Worm (Caenorhabditis elegans) whole organism, midembryonic: ENCODE measurements around the gene ZK899.5.
"Not testable (repeated sequence)": the region's sequence is repeated elsewhere in the genome, so short reads cannot be mapped to it uniquely, and the experiment has no call there.

Experiments
- T22C8.4 ChIP-seq: fragments of 200-800 bp; sonication (Bioruptor generic); IDR thresholded peaks from 2 replicates; pipeline ENCODE4 v1.3.6; 2022; ENCODE audit warnings: missing genetic modification characterization, missing compliant biosample characterization
- cog-1 ChIP-seq: sonication (generic microtip); optimal IDR thresholded peaks from 2 replicates; lab custom pipeline; 2016; ENCODE audit warnings: missing genetic modification characterization, missing compliant biosample characterization
- flt-1 ChIP-seq: fragments of 200-800 bp; sonication (Bioruptor generic); IDR thresholded peaks from 2 replicates; pipeline ENCODE4 v1.3.6; 2022; ENCODE audit warnings: missing genetic modification characterization, missing compliant biosample characterization
- klf-2 ChIP-seq: fragments of 200-800 bp; sonication (Bioruptor generic); conservative IDR thresholded peaks from 2 replicates; pipeline ENCODE4 v1.3.6; 2022; ENCODE audit warnings: missing genetic modification reagents, missing genetic modification characterization, missing compliant biosample characterization
- med-1 ChIP-seq: sonication (generic microtip); optimal IDR thresholded peaks from 2 replicates; lab custom pipeline; 2017; ENCODE audit warnings: missing genetic modification characterization, mild to moderate bottlenecking, missing compliant biosample characterization, antibody characterized with exemption, missing genetic modification reagents; ENCODE audit not compliant: insufficient read depth
- ref-1 ChIP-seq: fragments of 200-800 bp; sonication (Bioruptor generic); conservative IDR thresholded peaks from 2 replicates; pipeline ENCODE4 v1.3.6; 2022; ENCODE audit warnings: missing genetic modification reagents, missing genetic modification characterization, missing compliant biosample characterization
- tab-1 ChIP-seq: fragments of 200-800 bp; sonication (Bioruptor generic); IDR thresholded peaks from 2 replicates; pipeline ENCODE4 v1.3.6; 2022; ENCODE audit warnings: missing genetic modification characterization, missing compliant biosample characterization
- ztf-23 ChIP-seq: fragments of 200-800 bp; sonication (Bioruptor generic); IDR thresholded peaks from 2 replicates; pipeline ENCODE4 v1.3.6; 2022; ENCODE audit warnings: missing genetic modification reagents, missing genetic modification characterization, missing compliant biosample characterization
- ztf-29 ChIP-seq: fragments of 200-800 bp; sonication (Bioruptor generic); IDR thresholded peaks from 2 replicates; pipeline ENCODE4 v1.3.6; 2022; ENCODE audit warnings: missing genetic modification reagents, missing genetic modification characterization, missing compliant biosample characterization

Gene ZK899.5

DNA sequence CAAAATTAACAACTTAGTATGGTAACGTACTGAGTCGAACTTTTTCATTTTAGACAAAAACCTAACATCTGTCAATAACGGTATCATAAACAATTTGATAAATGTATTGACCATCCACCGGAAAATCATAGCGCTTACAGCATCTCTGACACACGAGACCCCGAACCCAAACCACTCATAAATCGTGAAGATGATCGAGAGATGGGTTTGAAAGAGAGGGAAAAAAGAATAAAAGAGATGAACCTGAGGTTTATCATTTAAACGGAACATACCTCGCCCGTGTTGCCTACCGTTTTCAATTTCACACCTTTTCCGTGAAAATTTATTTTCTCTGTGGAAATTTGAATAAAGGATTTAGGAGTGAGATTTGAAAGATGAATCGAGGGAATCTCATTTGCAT lies 28.8 kb upstream of the ZK899.5 start:
- TF ChIP-seq T22C8.4 (GFP tag; lab: Robert Waterston, UW) = no peak
- TF ChIP-seq ztf-29 (GFP tag; lab: Robert Waterston, UW) = no peak
- TF ChIP-seq tab-1 = no peak
- TF ChIP-seq med-1 (GFP tag; lab: Kevin White, UChicago) = no peak
- no peak for TF ChIP-seq cog-1 (tag; lab: Kevin White, UChicago)
- TF ChIP-seq ztf-23 = no peak
- no peak for TF ChIP-seq ref-1 (GFP tag; lab: Robert Waterston, UW)
- TF ChIP-seq klf-2 (GFP tag; lab: Robert Waterston, UW) = no peak
- TF ChIP-seq flt-1 (GFP tag; lab: Robert Waterston, UW) = no peak

DNA sequence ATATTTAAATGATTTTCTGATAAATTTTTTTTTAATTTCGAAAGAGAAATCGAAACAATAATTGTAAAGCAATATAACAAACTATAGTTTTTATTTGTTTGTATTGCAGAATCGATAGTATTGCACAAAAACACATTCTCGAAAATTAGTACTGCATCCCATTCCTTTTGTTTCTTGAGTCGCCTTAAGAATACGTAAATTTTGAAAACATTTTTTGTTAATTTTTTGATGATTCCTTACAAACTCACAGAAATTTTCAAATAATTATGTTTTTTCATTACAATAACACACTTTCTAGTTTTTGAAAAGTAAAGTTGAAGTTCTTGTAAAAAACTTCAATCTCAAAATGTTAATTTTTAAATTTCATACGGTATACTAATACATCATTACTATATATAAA lies 25.4 kb upstream of the ZK899.5 start:
- no peak for TF ChIP-seq med-1 (GFP tag; lab: Kevin White, UChicago)
- TF ChIP-seq ztf-29 (GFP tag; lab: Robert Waterston, UW) = no peak
- TF ChIP-seq T22C8.4 (GFP tag; lab: Robert Waterston, UW) = no peak
- no peak for TF ChIP-seq tab-1
- no peak for TF ChIP-seq ztf-23
- no peak for TF ChIP-seq cog-1 (tag; lab: Kevin White, UChicago)
- no peak for TF ChIP-seq klf-2 (GFP tag; lab: Robert Waterston, UW)
- TF ChIP-seq ref-1 (GFP tag; lab: Robert Waterston, UW) = no peak
- TF ChIP-seq flt-1 (GFP tag; lab: Robert Waterston, UW) = no peak

DNA sequence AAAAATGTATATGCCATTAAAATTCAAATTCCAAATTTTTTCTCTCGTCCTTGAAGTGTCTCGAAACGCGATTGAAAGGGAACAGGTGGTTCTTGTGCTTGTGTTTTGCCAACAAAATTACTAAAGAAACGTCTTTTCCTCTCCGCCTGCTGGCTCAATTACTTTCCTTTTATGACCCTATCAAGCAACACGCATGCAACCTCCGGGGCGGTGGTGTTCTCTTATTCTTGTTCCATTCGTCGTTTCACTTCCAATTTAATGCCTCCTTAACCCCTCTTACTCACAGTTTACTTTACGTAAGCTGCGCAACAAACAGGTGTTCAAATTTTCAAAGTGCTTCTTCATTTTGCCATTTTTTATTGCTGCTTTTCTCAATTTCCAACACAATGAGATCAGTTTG lies 23.0 kb upstream of the ZK899.5 start:
- no peak for TF ChIP-seq flt-1 (GFP tag; lab: Robert Waterston, UW)
- no peak for TF ChIP-seq ref-1 (GFP tag; lab: Robert Waterston, UW)
- TF ChIP-seq med-1 (GFP tag; lab: Kevin White, UChicago) = no peak
- no peak for TF ChIP-seq ztf-29 (GFP tag; lab: Robert Waterston, UW)
- no peak for TF ChIP-seq tab-1
- TF ChIP-seq klf-2 (GFP tag; lab: Robert Waterston, UW) = no peak
- no peak for TF ChIP-seq cog-1 (tag; lab: Kevin White, UChicago)
- no peak for TF ChIP-seq T22C8.4 (GFP tag; lab: Robert Waterston, UW)
- TF ChIP-seq ztf-23 = no peak

DNA sequence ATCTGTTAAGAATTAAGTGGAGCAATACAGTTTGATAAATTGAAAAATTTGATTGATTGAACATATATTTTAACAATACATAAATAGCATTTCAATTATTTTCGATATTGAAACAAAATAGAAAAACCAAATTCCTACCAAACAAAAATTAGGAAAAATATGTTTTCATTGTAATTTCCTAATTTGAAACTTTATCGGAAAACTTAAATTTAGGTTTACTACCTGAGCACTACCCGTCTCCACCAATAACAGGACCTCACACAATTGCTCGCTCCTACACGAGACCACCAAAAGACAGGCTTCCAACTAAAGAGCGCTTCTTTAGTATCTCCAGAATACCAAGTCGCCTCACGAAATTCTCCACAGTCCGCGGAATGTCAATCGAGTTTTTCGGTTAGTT lies 16.0 kb upstream of the ZK899.5 start:
- TF ChIP-seq flt-1 (GFP tag; lab: Robert Waterston, UW) = no peak
- TF ChIP-seq ref-1 (GFP tag; lab: Robert Waterston, UW) = no peak
- no peak for TF ChIP-seq T22C8.4 (GFP tag; lab: Robert Waterston, UW)
- TF ChIP-seq tab-1 = no peak
- TF ChIP-seq klf-2 (GFP tag; lab: Robert Waterston, UW) = no peak
- no peak for TF ChIP-seq cog-1 (tag; lab: Kevin White, UChicago)
- no peak for TF ChIP-seq med-1 (GFP tag; lab: Kevin White, UChicago)
- TF ChIP-seq ztf-23 = no peak
- no peak for TF ChIP-seq ztf-29 (GFP tag; lab: Robert Waterston, UW)

DNA sequence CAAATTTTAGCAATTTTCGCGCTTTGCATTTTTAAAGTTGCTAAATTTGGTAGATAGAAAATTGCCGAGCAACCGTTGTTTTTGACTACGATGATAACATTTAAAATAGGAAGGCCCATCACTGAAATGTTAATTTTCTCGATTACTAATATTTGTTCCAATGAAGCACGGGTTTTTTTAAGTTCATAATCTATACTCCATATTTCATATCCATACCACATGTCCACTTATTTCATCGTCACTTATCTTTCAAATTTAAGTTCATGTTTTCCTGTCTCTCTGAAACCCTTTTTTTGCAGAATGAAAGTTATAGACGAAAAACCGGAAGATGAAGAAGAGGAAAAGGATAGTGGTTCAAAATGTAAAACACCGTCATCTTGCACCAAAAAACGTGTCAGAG lies 11.4 kb upstream of the ZK899.5 start, which contains the start of gene gap-2:
gap-2 (plus strand) TSS at position 301 of the 400 bp plus-strand sequence.
- TF ChIP-seq tab-1 (no peak), cog-1 (tag; lab: Kevin White, UChicago) (no peak), flt-1 (GFP tag; lab: Robert Waterston, UW) (no peak), med-1 (GFP tag; lab: Kevin White, UChicago) (no peak), ztf-23 (no peak), ztf-29 (GFP tag; lab: Robert Waterston, UW) (no peak), ref-1 (GFP tag; lab: Robert Waterston, UW) (no peak)

DNA sequence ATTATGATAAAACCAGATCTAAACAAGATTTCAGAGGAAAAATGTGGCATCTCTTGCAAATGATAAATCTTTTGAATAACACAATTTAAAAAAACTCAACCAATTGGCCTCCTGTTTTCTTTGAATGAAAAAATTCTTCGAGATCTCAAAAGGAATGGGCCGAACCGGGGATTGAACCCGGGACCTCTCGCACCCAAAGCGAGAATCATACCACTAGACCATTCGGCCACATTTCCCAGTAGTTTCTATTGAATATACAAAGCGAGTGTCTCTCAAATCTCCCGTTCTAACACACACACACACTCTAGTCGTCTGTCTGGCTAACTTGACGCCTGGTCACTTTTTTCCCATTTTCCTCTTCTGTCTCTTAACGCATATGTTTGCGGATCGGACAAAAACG lies 6.8 kb upstream of the ZK899.5 start:
- TF ChIP-seq med-1 (GFP tag; lab: Kevin White, UChicago) (peak; percentile 75), klf-2 (GFP tag; lab: Robert Waterston, UW) (peak; percentile 90), ref-1 (GFP tag; lab: Robert Waterston, UW) (peak; percentile 87), T22C8.4 (GFP tag; lab: Robert Waterston, UW) (peak; percentile 91), ztf-23 (peak; percentile 94), cog-1 (tag; lab: Kevin White, UChicago) (peak; percentile 84), tab-1 (peak; percentile 94), flt-1 (GFP tag; lab: Robert Waterston, UW) (peak; percentile 97), ztf-29 (GFP tag; lab: Robert Waterston, UW) (peak; percentile 92)

DNA sequence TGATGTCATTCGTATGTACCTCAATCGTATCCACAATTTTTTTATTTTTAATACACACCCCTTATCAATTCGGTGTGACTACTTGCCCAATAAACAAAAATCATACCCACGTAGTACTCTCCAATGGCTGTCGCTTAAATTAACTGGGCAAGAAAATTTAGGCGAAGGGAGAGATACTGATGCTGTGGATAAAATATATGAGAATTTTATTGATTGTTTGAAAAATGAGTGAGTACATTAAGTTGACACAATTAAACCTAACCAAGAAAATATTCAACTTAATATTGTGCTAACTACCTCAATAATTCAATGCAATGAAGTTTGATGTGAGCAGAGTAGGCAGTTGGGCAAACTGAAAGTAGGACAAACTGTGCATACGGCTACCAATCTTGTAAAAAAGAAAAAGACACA lies 5.0 kb upstream of the ZK899.5 start:
- TF ChIP-seq ref-1 (GFP tag; lab: Robert Waterston, UW) (no peak), flt-1 (GFP tag; lab: Robert Waterston, UW) (peak; percentile 70; the same call in 1 of the 2 replicates), klf-2 (GFP tag; lab: Robert Waterston, UW) (no peak), ztf-29 (GFP tag; lab: Robert Waterston, UW) (no peak), cog-1 (tag; lab: Kevin White, UChicago) (peak; percentile 97), T22C8.4 (GFP tag; lab: Robert Waterston, UW) (peak; percentile 98), tab-1 (no peak), ztf-23 (peak; percentile 79), med-1 (GFP tag; lab: Kevin White, UChicago) (no peak)

DNA sequence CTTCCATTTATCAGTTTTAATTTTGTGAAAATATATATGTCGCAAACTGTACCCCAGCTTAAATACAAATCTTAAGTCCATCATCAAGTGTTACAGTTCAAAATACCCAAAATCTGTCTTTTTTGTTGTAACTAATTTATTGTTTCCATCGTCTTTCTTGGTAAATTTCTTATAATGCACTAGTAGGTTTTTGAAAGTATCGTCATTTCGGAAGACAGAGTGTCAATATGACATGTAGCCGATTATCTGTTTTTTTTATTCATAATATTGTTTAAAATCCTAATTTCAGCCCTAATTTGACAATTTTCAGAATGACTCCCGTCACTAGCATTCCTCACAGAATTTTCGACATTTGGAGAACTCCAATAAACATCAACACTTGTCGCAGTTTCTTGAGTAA lies 2.3 kb upstream of the ZK899.5 start, which contains the start of gene ZK899.6:
ZK899.6 (plus strand) TSS at position 301 of the 400 bp plus-strand sequence.
- TF ChIP-seq ztf-29 (GFP tag; lab: Robert Waterston, UW); ztf-23; med-1 (GFP tag; lab: Kevin White, UChicago): not testable (repeated sequence)

DNA sequence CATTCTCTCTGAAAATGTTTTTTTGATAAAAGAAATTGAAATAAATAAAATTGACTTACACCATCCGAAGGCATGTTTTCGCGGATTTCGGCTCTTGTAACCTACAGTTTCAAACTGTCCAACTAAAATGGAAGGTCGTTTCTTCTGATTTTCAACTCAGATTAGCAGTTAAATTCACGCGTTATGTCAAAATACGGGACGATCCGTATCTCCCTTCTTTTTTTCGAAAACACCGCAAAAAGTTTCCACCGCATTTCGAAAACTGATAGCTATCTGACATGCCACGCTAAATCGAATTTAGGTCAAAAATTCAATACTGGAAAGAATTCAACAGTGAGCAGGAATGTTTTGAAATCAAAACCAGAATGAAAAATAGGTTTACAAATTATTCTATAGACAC lies 2.6 kb downstream of the ZK899.5 start, which contains the start of gene tba-8:
tba-8 (minus strand) TSS at position 207 of the 400 bp plus-strand sequence.
- TF ChIP-seq ref-1 (GFP tag; lab: Robert Waterston, UW) (no peak), ztf-29 (GFP tag; lab: Robert Waterston, UW) (no peak), cog-1 (tag; lab: Kevin White, UChicago) (no peak), med-1 (GFP tag; lab: Kevin White, UChicago) (no peak), tab-1 (no peak), ztf-23 (no peak), flt-1 (GFP tag; lab: Robert Waterston, UW) (no peak), T22C8.4 (GFP tag; lab: Robert Waterston, UW) (no peak), klf-2 (GFP tag; lab: Robert Waterston, UW) (no peak)
